Worm (Caenorhabditis elegans) whole organism, L4/young adult: ENCODE measurements around the gene T24D3.2.

Experiments
- W03F9.2 ChIP-seq: fragments of 150-350 bp; optimal IDR thresholded peaks from 2 replicates; lab custom pipeline; 2014; ENCODE audit warnings: missing biosample characterization, missing genetic modification characterization
- him-1 ChIP-seq: sonication (generic microtip); optimal IDR thresholded peaks from 2 replicates; lab custom pipeline; 2016; ENCODE audit warnings: missing genotype, missing genetic modification reagents, missing genetic modification characterization, missing compliant biosample characterization

DNA sequence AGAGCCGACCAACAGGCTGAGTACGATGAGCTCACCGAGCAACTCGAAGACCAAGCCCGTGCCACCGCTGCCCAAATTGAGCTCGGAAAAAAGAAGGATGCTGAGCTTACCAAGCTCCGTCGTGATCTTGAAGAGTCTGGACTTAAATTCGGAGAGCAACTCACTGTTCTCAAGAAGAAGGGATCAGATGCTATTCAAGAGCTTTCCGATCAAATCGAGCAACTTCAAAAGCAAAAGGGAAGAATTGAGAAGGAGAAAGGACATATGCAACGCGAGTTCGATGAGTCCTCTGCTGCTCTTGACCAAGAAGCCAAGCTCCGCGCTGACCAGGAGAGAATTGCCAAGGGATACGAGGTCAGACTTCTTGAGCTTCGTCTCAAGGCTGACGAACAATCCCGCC, 46.7 kb downstream of the T24D3.2 start:
- TF ChIP-seq him-1, result no peak
- no peak for TF ChIP-seq W03F9.2 (tag; lab: Kevin White, UChicago)
